Fruit fly (Drosophila melanogaster) whole organism, embryonic: ENCODE measurements around the gene axo.

Experiments
- ATbp ChIP-seq: fragments of 200-800 bp; sonication (Bioruptor generic); optimal IDR thresholded peaks from 2 replicates; lab custom pipeline; 2017; ENCODE audit warnings: missing biosample characterization, mild to moderate bottlenecking, missing genetic modification characterization, missing genetic modification reagents
- Atf6 ChIP-seq: fragments of 200-800 bp; sonication (Bioruptor generic); IDR thresholded peaks from 2 replicates; pipeline ENCODE4 v1.3.6; 2022; ENCODE audit warnings: missing biosample characterization, missing genetic modification characterization
- B-H1 ChIP-seq: fragments of 200-800 bp; sonication (Bioruptor generic); IDR thresholded peaks from 3 replicates; pipeline ENCODE4 v1.3.6; 2022; ENCODE audit warnings: missing biosample characterization, missing genetic modification characterization
- B-H2 ChIP-seq: fragments of 200-800 bp; sonication (Bioruptor generic); optimal IDR thresholded peaks from 2 replicates; lab custom pipeline; 2018; ENCODE audit warnings: missing biosample characterization, mild to moderate bottlenecking, missing genetic modification characterization
- BtbVII ChIP-seq: fragments of 200-800 bp; sonication (Bioruptor generic); optimal IDR thresholded peaks from 3 replicates; lab custom pipeline; 2017; ENCODE audit warnings: missing biosample characterization, mild to moderate bottlenecking, missing genetic modification characterization
- CG10209 ChIP-seq: fragments of 200-800 bp; sonication (Bioruptor generic); optimal IDR thresholded peaks from 3 replicates; lab custom pipeline; 2017; ENCODE audit warnings: missing biosample characterization, mild to moderate bottlenecking, missing genetic modification characterization, missing genetic modification reagents
- CG10366 ChIP-seq: fragments of 200-800 bp; sonication (Bioruptor generic); IDR thresholded peaks from 2 replicates; pipeline ENCODE4 v1.3.6; 2022; ENCODE audit warnings: missing biosample characterization, missing genetic modification characterization
- CG10959 ChIP-seq: fragments of 200-800 bp; sonication (Bioruptor generic); IDR thresholded peaks from 2 replicates; pipeline ENCODE4 v1.3.6; 2022; ENCODE audit warnings: missing biosample characterization, missing genetic modification characterization
- CG1603 ChIP-seq: fragments of 200-800 bp; sonication (Bioruptor generic); optimal IDR thresholded peaks from 2 replicates; lab custom pipeline; 2019; ENCODE audit warnings: missing biosample characterization, mild to moderate bottlenecking, missing genetic modification characterization, moderate library complexity
- CG1647 ChIP-seq: fragments of 200-800 bp; sonication (Bioruptor generic); optimal IDR thresholded peaks from 3 replicates; lab custom pipeline; 2016; ENCODE audit warnings: missing biosample characterization, missing genetic modification characterization
- CG1792 ChIP-seq: fragments of 200-800 bp; sonication (Bioruptor generic); optimal IDR thresholded peaks from 2 replicates; lab custom pipeline; 2016; ENCODE audit warnings: missing biosample characterization, missing genetic modification characterization
- CG18476 ChIP-seq: fragments of 200-800 bp; sonication (Bioruptor generic); optimal IDR thresholded peaks from 2 replicates; lab custom pipeline; 2016; ENCODE audit warnings: missing biosample characterization, mild to moderate bottlenecking, missing genetic modification characterization
- CG2199 ChIP-seq: fragments of 200-800 bp; sonication (Bioruptor generic); IDR thresholded peaks from 3 replicates; pipeline ENCODE4 v1.3.6; 2022; ENCODE audit warnings: missing biosample characterization, missing genetic modification characterization
- CG42726 ChIP-seq: fragments of 200-800 bp; sonication (Bioruptor generic); IDR thresholded peaks from 2 replicates; pipeline ENCODE4 v1.3.6; 2022; ENCODE audit warnings: missing biosample characterization, missing genetic modification characterization; ENCODE audit not compliant: partially characterized antibody
- CG4282 ChIP-seq: fragments of 200-800 bp; sonication (Bioruptor generic); optimal IDR thresholded peaks from 2 replicates; lab custom pipeline; 2016; ENCODE audit warnings: missing biosample characterization, missing genetic modification characterization
- CG4617 ChIP-seq: fragments of 200-800 bp; sonication (Bioruptor generic); optimal IDR thresholded peaks from 3 replicates; lab custom pipeline; 2016; ENCODE audit warnings: missing biosample characterization, missing genetic modification characterization, borderline replicate concordance
- CG4707 ChIP-seq: fragments of 200-800 bp; sonication (Bioruptor generic); optimal IDR thresholded peaks from 2 replicates; lab custom pipeline; 2018; ENCODE audit warnings: missing biosample characterization, mild to moderate bottlenecking, missing genetic modification characterization, moderate library complexity
- CG8089 ChIP-seq: fragments of 200-800 bp; sonication (Bioruptor generic); optimal IDR thresholded peaks from 3 replicates; lab custom pipeline; 2016; ENCODE audit warnings: missing biosample characterization, missing genetic modification characterization
- CTCF ChIP-seq: fragments of 200-800 bp; sonication (Bioruptor generic); optimal IDR thresholded peaks from 2 replicates; lab custom pipeline; 2017; ENCODE audit warnings: missing biosample characterization, mild to moderate bottlenecking, missing genetic modification characterization, moderate library complexity
- Deaf1 ChIP-seq: fragments of 200-800 bp; optimal IDR thresholded peaks from 3 replicates; lab custom pipeline; 2019; ENCODE audit warnings: missing biosample characterization, mild to moderate bottlenecking, missing genetic modification characterization, moderate library complexity
- Dip3 ChIP-seq: fragments of 200-800 bp; sonication (Bioruptor generic); optimal IDR thresholded peaks from 3 replicates; lab custom pipeline; 2016; ENCODE audit warnings: missing biosample characterization, missing genetic modification characterization
- Drgx ChIP-seq: fragments of 200-800 bp; sonication (Bioruptor generic); IDR thresholded peaks from 2 replicates; pipeline ENCODE4 v1.3.6; 2022; ENCODE audit warnings: missing biosample characterization, missing genetic modification characterization
- Hsf ChIP-seq: fragments of 200-800 bp; sonication (Bioruptor generic); optimal IDR thresholded peaks from 3 replicates; lab custom pipeline; 2016; ENCODE audit warnings: missing biosample characterization, missing genetic modification characterization
- Mad ChIP-seq: fragments of 200-800 bp; sonication (Bioruptor generic); optimal IDR thresholded peaks from 2 replicates; lab custom pipeline; 2016; ENCODE audit warnings: missing biosample characterization, missing genetic modification characterization
- NC2β ChIP-seq: fragments of 200-800 bp; sonication (Bioruptor generic); optimal IDR thresholded peaks from 2 replicates; lab custom pipeline; 2016; ENCODE audit warnings: missing biosample characterization, missing genetic modification characterization
- Neu2 ChIP-seq: fragments of 200-800 bp; sonication (Bioruptor generic); optimal IDR thresholded peaks from 3 replicates; lab custom pipeline; 2016; ENCODE audit warnings: missing biosample characterization, missing genetic modification characterization, borderline replicate concordance
- Nf-YC ChIP-seq: fragments of 200-800 bp; optimal IDR thresholded peaks from 3 replicates; lab custom pipeline; 2019; ENCODE audit warnings: missing biosample characterization, mild to moderate bottlenecking, missing genetic modification characterization, moderate library complexity
- Oli ChIP-seq: fragments of 200-800 bp; sonication (Bioruptor generic); optimal IDR thresholded peaks from 2 replicates; lab custom pipeline; 2018; ENCODE audit warnings: missing biosample characterization, mild to moderate bottlenecking, missing genetic modification characterization, moderate library complexity
- Pdp1 ChIP-seq, 2 experiments: fragments of 200-800 bp; sonication (Bioruptor generic); optimal IDR thresholded peaks; 3 replicates each; lab custom pipeline; 2016; ENCODE audit warnings: missing biosample characterization in 2 of 2, missing genetic modification characterization in 2 of 2, mild to moderate bottlenecking in 1 of 2, moderate library complexity in 1 of 2
- Sox100B ChIP-seq: fragments of 200-800 bp; sonication (Bioruptor generic); optimal IDR thresholded peaks from 3 replicates; lab custom pipeline; 2018; ENCODE audit warnings: missing biosample characterization, mild to moderate bottlenecking, missing genetic modification characterization
- ash1 ChIP-seq: fragments of 200-800 bp; sonication (Bioruptor generic); optimal IDR thresholded peaks from 2 replicates; lab custom pipeline; 2018; ENCODE audit warnings: missing biosample characterization, mild to moderate bottlenecking, missing genetic modification characterization
- chinmo ChIP-seq: fragments of 200-800 bp; sonication (Bioruptor generic); IDR thresholded peaks from 4 replicates; pipeline ENCODE4 v1.3.6; 2022; ENCODE audit warnings: missing biosample characterization, missing genetic modification characterization; ENCODE audit not compliant: partially characterized antibody
- croc ChIP-seq: fragments of 200-800 bp; sonication (Bioruptor generic); conservative IDR thresholded peaks from 3 replicates; pipeline ENCODE4 v1.3.6; 2022; ENCODE audit warnings: missing biosample characterization, missing genetic modification characterization
- crol ChIP-seq: fragments of 200-800 bp; sonication (Bioruptor generic); IDR thresholded peaks from 2 replicates; pipeline ENCODE4 v1.3.6; 2022; ENCODE audit warnings: missing biosample characterization, missing genetic modification characterization
- ftz-f1 ChIP-seq: fragments of 200-800 bp; sonication (Bioruptor generic); optimal IDR thresholded peaks from 2 replicates; lab custom pipeline; 2016; ENCODE audit warnings: missing biosample characterization, missing genetic modification characterization
- gfzf ChIP-seq: fragments of 200-800 bp; sonication (Bioruptor generic); optimal IDR thresholded peaks from 2 replicates; lab custom pipeline; 2016; ENCODE audit warnings: missing biosample characterization, mild to moderate bottlenecking, missing genetic modification characterization, moderate library complexity
- gsb-n ChIP-seq: fragments of 200-800 bp; sonication (Bioruptor generic); optimal IDR thresholded peaks from 3 replicates; lab custom pipeline; 2018; ENCODE audit warnings: missing biosample characterization, mild to moderate bottlenecking, missing genetic modification characterization
- ham ChIP-seq: fragments of 200-800 bp; sonication (Bioruptor generic); IDR thresholded peaks from 2 replicates; pipeline ENCODE4 v1.3.6; 2022; ENCODE audit warnings: missing biosample characterization, missing genetic modification characterization
- hb ChIP-seq: fragments of 200-800 bp; sonication (Bioruptor generic); IDR thresholded peaks from 3 replicates; pipeline ENCODE4 v1.3.6; 2022; ENCODE audit warnings: missing biosample characterization, missing genetic modification characterization; ENCODE audit not compliant: partially characterized antibody
- hkb ChIP-seq, 2 experiments: fragments of 200-800 bp in 1 of 2; fragments of >200 bp in 1 of 2; sonication (Bioruptor generic) in 1 of 2; IDR thresholded peaks in 1 of 2; optimal IDR thresholded peaks in 1 of 2; 2 replicates each; pipeline versions ENCODE4 v1.3.6 to Lab custom; 2017 to 2022; ENCODE audit warnings: missing biosample characterization in 1 of 2, missing genetic modification characterization in 1 of 2
- klu ChIP-seq: fragments of 200-800 bp; sonication (Bioruptor generic); IDR thresholded peaks from 2 replicates; pipeline ENCODE4 v1.3.6; 2022; ENCODE audit warnings: missing biosample characterization, missing genetic modification characterization
- pan ChIP-seq, 4 experiments: fragments of >200 bp in 3 of 4; fragments of 200-800 bp in 1 of 4; sonication (Bioruptor generic) in 1 of 4; optimal IDR thresholded peaks in 3 of 4; IDR thresholded peaks in 1 of 4; 2 replicates each; pipeline versions ENCODE4 v1.3.6 to Lab custom; 2017 to 2022; ENCODE audit warnings: missing biosample characterization in 2 of 4, missing genetic modification characterization in 2 of 4, mixed read lengths in 1 of 4
- pfk ChIP-seq: fragments of 200-800 bp; sonication (Bioruptor generic); optimal IDR thresholded peaks from 2 replicates; lab custom pipeline; 2018; ENCODE audit warnings: missing biosample characterization, mild to moderate bottlenecking, missing genetic modification characterization, moderate library complexity
- pnt ChIP-seq: fragments of 200-800 bp; sonication (Bioruptor generic); optimal IDR thresholded peaks from 3 replicates; lab custom pipeline; 2016; ENCODE audit warnings: missing biosample characterization, missing genetic modification characterization
- pum ChIP-seq: fragments of 200-800 bp; sonication (Bioruptor generic); optimal IDR thresholded peaks from 2 replicates; lab custom pipeline; 2016; ENCODE audit warnings: missing biosample characterization, missing genetic modification characterization
- run ChIP-seq: fragments of 200-800 bp; sonication (Bioruptor generic); optimal IDR thresholded peaks from 3 replicates; lab custom pipeline; 2018; ENCODE audit warnings: missing biosample characterization, mild to moderate bottlenecking, missing genetic modification characterization
- schlank ChIP-seq: fragments of 200-800 bp; sonication (Bioruptor generic); optimal IDR thresholded peaks from 2 replicates; lab custom pipeline; 2018; ENCODE audit warnings: missing biosample characterization, mild to moderate bottlenecking, missing genetic modification characterization
- sob ChIP-seq: fragments of 200-800 bp; sonication (Bioruptor generic); IDR thresholded peaks from 2 replicates; pipeline ENCODE4 v1.3.6; 2022; ENCODE audit warnings: missing biosample characterization, missing genetic modification characterization
- zf30C ChIP-seq: fragments of 200-800 bp; sonication (Bioruptor generic); optimal IDR thresholded peaks from 3 replicates; lab custom pipeline; 2018; ENCODE audit warnings: missing biosample characterization, mild to moderate bottlenecking, missing genetic modification characterization
- zfh1 ChIP-seq: fragments of 200-800 bp; sonication (Bioruptor generic); IDR thresholded peaks from 3 replicates; pipeline ENCODE4 v1.3.6; 2022; ENCODE audit warnings: missing biosample characterization, missing genetic modification characterization

The axo gene

DNA sequence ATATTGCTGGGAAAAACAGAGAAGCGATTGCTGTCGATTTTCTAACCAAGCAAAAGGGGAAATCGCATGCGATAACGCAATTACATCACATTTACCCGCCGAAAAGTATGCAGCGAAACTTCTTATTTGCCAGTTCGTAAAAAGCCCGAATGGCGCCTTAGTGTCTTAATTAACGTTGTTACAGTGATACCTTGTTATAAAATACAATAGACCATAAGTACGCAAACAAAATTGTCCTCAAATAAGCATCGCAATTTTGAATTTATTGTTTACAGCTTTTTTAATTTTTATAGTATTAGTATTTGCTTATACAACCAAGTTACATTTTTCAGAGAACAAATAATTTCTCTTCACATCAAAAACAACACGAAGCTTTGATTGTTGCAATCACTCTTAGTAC, 3.6 kb upstream of the axo start (continued):
- no peak for TF ChIP-seq Nf-YC (tag; lab: Kevin White, UChicago)
- no peak for TF ChIP-seq CG10959 (GFP tag; lab: Robert Waterston, UW)
- no peak for TF ChIP-seq Neu2
- TF ChIP-seq CG42726 (GFP tag; lab: Robert Waterston, UW) = no peak
- TF ChIP-seq Deaf1 (tag; lab: Kevin White, UChicago) = no peak
- TF ChIP-seq CG1647 (GFP tag; lab: Kevin White, UChicago) = no peak
- TF ChIP-seq CG1603 (tag; lab: Kevin White, UChicago) = peak; percentile 37
- no peak for TF ChIP-seq pnt
- TF ChIP-seq B-H2 (GFP tag; lab: Kevin White, UChicago) = no peak
- no peak for TF ChIP-seq pum (GFP tag; lab: Kevin White, UChicago)
- no peak for TF ChIP-seq schlank (tag; lab: Kevin White, UChicago)
- no peak for TF ChIP-seq Dip3 (GFP tag; lab: Kevin White, UChicago)
- TF ChIP-seq ham (GFP tag; lab: Robert Waterston, UW) = no peak
- no peak for TF ChIP-seq pan (optimal IDR thresholded peaks at IDR 0.05; lab: Kevin White, UChicago)
- peak in 1 of 2 experiments; percentile 61 for TF ChIP-seq pan (GFP tag; optimal IDR thresholded peaks at IDR 0.05 in 1 of 2, IDR thresholded peaks at IDR 0.05 in 1 of 2)
- TF ChIP-seq Mad (GFP tag; lab: Kevin White, UChicago) = no peak
- TF ChIP-seq zf30C = no peak
- TF ChIP-seq CG8089 (GFP tag; lab: Kevin White, UChicago) = no peak
- TF ChIP-seq Oli (tag; lab: Kevin White, UChicago) = peak; percentile 22
- no peak for TF ChIP-seq CG1792
- no peak; the same call in 2 of the 3 replicates for TF ChIP-seq B-H1 (GFP tag; lab: Robert Waterston, UW)
- no peak for TF ChIP-seq hb (GFP tag; lab: Robert Waterston, UW)
- no peak for TF ChIP-seq Atf6 (GFP tag; lab: Robert Waterston, UW)
- peak; percentile 61 for TF ChIP-seq CG10366
- no peak for TF ChIP-seq pfk (GFP tag; lab: Kevin White, UChicago)
- TF ChIP-seq BtbVII (GFP tag; lab: Kevin White, UChicago) = no peak
- TF ChIP-seq gfzf (GFP tag; lab: Kevin White, UChicago) = no peak
- no peak; the same call in 2 of the 3 replicates for TF ChIP-seq croc (GFP tag; lab: Robert Waterston, UW)
- no peak for TF ChIP-seq Sox100B (GFP tag; lab: Kevin White, UChicago)
- peak in 1 of 2 experiments; percentile 90 for TF ChIP-seq Pdp1 (GFP tag; optimal IDR thresholded peaks at IDR 0.05; lab: Kevin White, UChicago)
- TF ChIP-seq chinmo (GFP tag; lab: Robert Waterston, UW) = no peak
- TF ChIP-seq Hsf (GFP tag; lab: Kevin White, UChicago) = peak; percentile 22
- no peak for TF ChIP-seq CG4707 (GFP tag; lab: Kevin White, UChicago)
- TF ChIP-seq ash1 (GFP tag; lab: Kevin White, UChicago) = no peak
- TF ChIP-seq ftz-f1 (GFP tag; lab: Kevin White, UChicago) = no peak
- peak; percentile 73; the same call in 1 of the 3 replicates for TF ChIP-seq CG2199 (GFP tag; lab: Robert Waterston, UW)
- no peak for TF ChIP-seq run (tag; lab: Kevin White, UChicago)
- TF ChIP-seq gsb-n (tag; lab: Kevin White, UChicago) = no peak
- no peak for TF ChIP-seq crol (GFP tag; lab: Robert Waterston, UW)
- peak; percentile 58 for TF ChIP-seq Drgx
- TF ChIP-seq CG4282 (GFP tag; lab: Kevin White, UChicago) = no peak
- no peak for TF ChIP-seq klu (GFP tag; lab: Robert Waterston, UW)
- TF ChIP-seq CG10209 (GFP tag; lab: Kevin White, UChicago) = no peak
- no peak for TF ChIP-seq CG4617 (GFP tag; lab: Kevin White, UChicago)
- peak; percentile 59; the same call in 2 of the 3 replicates for TF ChIP-seq zfh1
- TF ChIP-seq CG18476 = no peak
- no peak for TF ChIP-seq ATbp
- TF ChIP-seq CTCF (GFP tag; lab: Kevin White, UChicago) = peak; percentile 93
- TF ChIP-seq sob (GFP tag; lab: Robert Waterston, UW) = peak; percentile 52; the same call in 1 of the 2 replicates
- peak; percentile 19 for TF ChIP-seq NC2β (GFP tag; lab: Kevin White, UChicago)
- no peak for TF ChIP-seq hkb (optimal IDR thresholded peaks at IDR 0.05; lab: Kevin White, UChicago)
- TF ChIP-seq hkb (GFP tag; IDR thresholded peaks at IDR 0.05; lab: Robert Waterston, UW) = peak; percentile 28; the same call in 1 of the 2 replicates
